Fruit fly (Drosophila melanogaster): ENCODE data around the gene CG4842.

dm6 chr3L:16367240-16367639 lies 949 bp upstream of the CG4842 start, which contains the start of gene Cpr72Ec:
- no peak for TF ChIP-seq CTCF (optimal IDR thresholded peaks at IDR 0.05)
- no peak for TF ChIP-seq CG8478 (optimal IDR thresholded peaks at IDR 0.05)

Data from S2 (cell line).